Fruit fly (Drosophila melanogaster) whole organism, embryonic: ENCODE measurements around the gene SCOT.

Experiments
- ATbp ChIP-seq: fragments of 200-800 bp; sonication (Bioruptor generic); optimal IDR thresholded peaks from 2 replicates; lab custom pipeline; 2017; ENCODE audit warnings: missing biosample characterization, mild to moderate bottlenecking, missing genetic modification characterization, missing genetic modification reagents
- Asciz ChIP-seq: fragments of 200-800 bp; sonication (Bioruptor generic); optimal IDR thresholded peaks from 2 replicates; lab custom pipeline; 2017; ENCODE audit warnings: missing biosample characterization, mild to moderate bottlenecking, missing genetic modification characterization, missing genetic modification reagents
- B-H2 ChIP-seq: fragments of 200-800 bp; sonication (Bioruptor generic); optimal IDR thresholded peaks from 2 replicates; lab custom pipeline; 2018; ENCODE audit warnings: missing biosample characterization, mild to moderate bottlenecking, missing genetic modification characterization
- CG11456 ChIP-seq: fragments of 200-800 bp; sonication (Bioruptor generic); IDR thresholded peaks from 3 replicates; pipeline ENCODE4 v1.3.6; 2022; ENCODE audit warnings: missing biosample characterization, missing genetic modification characterization
- CG12236 ChIP-seq: fragments of 200-800 bp; sonication (Bioruptor generic); optimal IDR thresholded peaks from 2 replicates; lab custom pipeline; 2016; ENCODE audit warnings: missing biosample characterization, missing genetic modification characterization
- CG14860 ChIP-seq: fragments of 200-800 bp; sonication (Bioruptor generic); IDR thresholded peaks from 3 replicates; pipeline ENCODE4 v1.3.6; 2022; ENCODE audit warnings: missing biosample characterization, missing genetic modification characterization; ENCODE audit not compliant: partially characterized antibody
- CG14965 ChIP-seq: fragments of 200-800 bp; sonication (Bioruptor generic); optimal IDR thresholded peaks from 2 replicates; lab custom pipeline; 2016; ENCODE audit warnings: missing biosample characterization, missing genetic modification characterization, borderline replicate concordance
- CG15514 ChIP-seq: fragments of 200-800 bp; sonication (Bioruptor generic); optimal IDR thresholded peaks from 3 replicates; lab custom pipeline; 2017; ENCODE audit warnings: missing biosample characterization, missing genetic modification characterization, mild to moderate bottlenecking, moderate library complexity, missing genetic modification reagents
- CG17186 ChIP-seq: fragments of 200-800 bp; sonication (Bioruptor generic); optimal IDR thresholded peaks from 3 replicates; lab custom pipeline; 2017; ENCODE audit warnings: missing biosample characterization, missing genetic modification reagents, missing genetic modification characterization
- CG17802 ChIP-seq: fragments of 200-800 bp; sonication (Bioruptor generic); optimal IDR thresholded peaks from 2 replicates; lab custom pipeline; 2018; ENCODE audit warnings: missing biosample characterization, mild to moderate bottlenecking, missing genetic modification characterization, moderate library complexity
- CG18262 ChIP-seq: fragments of 200-800 bp; optimal IDR thresholded peaks from 3 replicates; lab custom pipeline; 2019; ENCODE audit warnings: missing biosample characterization, mild to moderate bottlenecking, missing genetic modification characterization, moderate library complexity
- CG1832 ChIP-seq: fragments of 200-800 bp; sonication (Bioruptor generic); optimal IDR thresholded peaks from 2 replicates; lab custom pipeline; 2017; ENCODE audit warnings: missing biosample characterization, mild to moderate bottlenecking, missing genetic modification characterization, inconsistent platforms
- CG18619 ChIP-seq: fragments of 200-800 bp; sonication (Bioruptor generic); optimal IDR thresholded peaks from 3 replicates; lab custom pipeline; 2017; ENCODE audit warnings: missing biosample characterization, mild to moderate bottlenecking, missing genetic modification characterization
- CG2678 ChIP-seq: fragments of 200-800 bp; sonication (Bioruptor generic); optimal IDR thresholded peaks from 3 replicates; lab custom pipeline; 2019; ENCODE audit warnings: missing biosample characterization, mild to moderate bottlenecking, missing genetic modification characterization, moderate library complexity
- CG32532 ChIP-seq: fragments of 200-800 bp; sonication (Bioruptor generic); IDR thresholded peaks from 2 replicates; pipeline ENCODE4 v1.3.6; 2022; ENCODE audit warnings: missing biosample characterization, missing genetic modification characterization
- CG32772 ChIP-seq: fragments of 200-800 bp; sonication (Bioruptor generic); IDR thresholded peaks from 2 replicates; pipeline ENCODE4 v1.3.6; 2022; ENCODE audit warnings: missing biosample characterization, missing genetic modification characterization
- CG33213 ChIP-seq: fragments of 200-800 bp; sonication (Bioruptor generic); optimal IDR thresholded peaks from 3 replicates; lab custom pipeline; 2016; ENCODE audit warnings: missing biosample characterization, missing genetic modification characterization
- CG3726 ChIP-seq: fragments of 200-800 bp; sonication (Bioruptor generic); IDR thresholded peaks from 3 replicates; pipeline ENCODE4, ENCODE4 v1.3.6; 2022; ENCODE audit warnings: missing biosample characterization, missing genetic modification characterization
- CG4404 ChIP-seq: fragments of 200-800 bp; sonication (Bioruptor generic); IDR thresholded peaks from 2 replicates; pipeline ENCODE4 v1.3.6; 2022; ENCODE audit warnings: missing biosample characterization, missing genetic modification characterization
- CG5245 ChIP-seq: fragments of 200-800 bp; sonication (Bioruptor generic); optimal IDR thresholded peaks from 3 replicates; lab custom pipeline; 2016; ENCODE audit warnings: missing biosample characterization, missing genetic modification characterization
- CG6272 ChIP-seq: fragments of 200-800 bp; sonication (Bioruptor generic); IDR thresholded peaks from 2 replicates; pipeline ENCODE4 v1.3.6; 2022; ENCODE audit warnings: missing biosample characterization, missing genetic modification characterization
- CG9437 ChIP-seq: fragments of 200-800 bp; sonication (Bioruptor generic); optimal IDR thresholded peaks from 2 replicates; lab custom pipeline; 2018; ENCODE audit warnings: missing biosample characterization, mild to moderate bottlenecking, missing genetic modification characterization
- CG9797 ChIP-seq: fragments of 200-800 bp; sonication (Bioruptor generic); optimal IDR thresholded peaks from 3 replicates; lab custom pipeline; 2018; ENCODE audit warnings: missing biosample characterization, mild to moderate bottlenecking, missing genetic modification characterization
- CTCF ChIP-seq: fragments of 200-800 bp; sonication (Bioruptor generic); optimal IDR thresholded peaks from 2 replicates; lab custom pipeline; 2017; ENCODE audit warnings: missing biosample characterization, mild to moderate bottlenecking, missing genetic modification characterization, moderate library complexity
- CkIIα-i1 ChIP-seq: fragments of 200-800 bp; sonication (Bioruptor generic); IDR thresholded peaks from 2 replicates; pipeline ENCODE4 v1.3.6; 2022; ENCODE audit warnings: missing biosample characterization, missing genetic modification characterization
- D19A ChIP-seq: fragments of 200-800 bp; optimal IDR thresholded peaks from 3 replicates; lab custom pipeline; 2019; ENCODE audit warnings: missing biosample characterization, mild to moderate bottlenecking, missing genetic modification characterization, moderate library complexity
- Fer2 ChIP-seq: fragments of 200-800 bp; sonication (Bioruptor generic); optimal IDR thresholded peaks from 2 replicates; lab custom pipeline; 2018; ENCODE audit warnings: missing biosample characterization, mild to moderate bottlenecking, missing genetic modification characterization, moderate library complexity
- HHEX ChIP-seq: fragments of 200-800 bp; sonication (Bioruptor generic); optimal IDR thresholded peaks from 3 replicates; lab custom pipeline; 2017; ENCODE audit warnings: missing biosample characterization, mild to moderate bottlenecking, missing genetic modification characterization, missing genetic modification reagents
- Poxn ChIP-seq: fragments of 200-800 bp; sonication (Bioruptor generic); IDR thresholded peaks from 2 replicates; pipeline ENCODE4 v1.3.6; 2022; ENCODE audit warnings: missing biosample characterization, missing genetic modification characterization
- Ravus ChIP-seq: fragments of 200-800 bp; sonication (Bioruptor generic); IDR thresholded peaks from 2 replicates; pipeline ENCODE4 v1.3.6; 2022; ENCODE audit warnings: missing biosample characterization, missing genetic modification characterization
- Rfx ChIP-seq: fragments of 200-800 bp; sonication (Bioruptor generic); IDR thresholded peaks from 2 replicates; pipeline ENCODE4 v1.3.6; 2022; ENCODE audit warnings: missing biosample characterization, missing genetic modification characterization
- Sox100B ChIP-seq: fragments of 200-800 bp; sonication (Bioruptor generic); optimal IDR thresholded peaks from 3 replicates; lab custom pipeline; 2018; ENCODE audit warnings: missing biosample characterization, mild to moderate bottlenecking, missing genetic modification characterization
- Stat92E ChIP-seq, 3 experiments: fragments of >200 bp in 2 of 3; fragments of 200-800 bp in 1 of 3; sonication (Bioruptor generic) in 1 of 3; optimal IDR thresholded peaks; 2 replicates each; lab custom pipeline; 2017 to 2019; ENCODE audit warnings: missing biosample characterization in 3 of 3, missing genetic modification characterization in 3 of 3, mild to moderate bottlenecking in 1 of 3, moderate library complexity in 1 of 3
- ab ChIP-seq: fragments of 200-800 bp; sonication (Bioruptor generic); optimal IDR thresholded peaks from 2 replicates; lab custom pipeline; 2016; ENCODE audit warnings: missing biosample characterization, missing genetic modification characterization
- bowl ChIP-seq: fragments of 200-800 bp; sonication (Bioruptor generic); IDR thresholded peaks from 2 replicates; pipeline ENCODE4 v1.3.6; 2022; ENCODE audit warnings: missing biosample characterization, missing genetic modification characterization
- disco-r ChIP-seq: fragments of 200-800 bp; sonication (Bioruptor generic); optimal IDR thresholded peaks from 2 replicates; lab custom pipeline; 2016; ENCODE audit warnings: missing biosample characterization, missing genetic modification characterization
- dm ChIP-seq: fragments of 200-800 bp; sonication (Bioruptor generic); optimal IDR thresholded peaks from 3 replicates; lab custom pipeline; 2016; ENCODE audit warnings: missing biosample characterization, missing genetic modification characterization
- ems ChIP-seq: fragments of 200-800 bp; sonication (Bioruptor generic); optimal IDR thresholded peaks from 3 replicates; lab custom pipeline; 2016; ENCODE audit warnings: missing biosample characterization, missing genetic modification characterization
- gfzf ChIP-seq: fragments of 200-800 bp; sonication (Bioruptor generic); optimal IDR thresholded peaks from 2 replicates; lab custom pipeline; 2016; ENCODE audit warnings: missing biosample characterization, mild to moderate bottlenecking, missing genetic modification characterization, moderate library complexity
- gsb-n ChIP-seq: fragments of 200-800 bp; sonication (Bioruptor generic); optimal IDR thresholded peaks from 3 replicates; lab custom pipeline; 2018; ENCODE audit warnings: missing biosample characterization, mild to moderate bottlenecking, missing genetic modification characterization
- hb ChIP-seq: fragments of 200-800 bp; sonication (Bioruptor generic); IDR thresholded peaks from 3 replicates; pipeline ENCODE4 v1.3.6; 2022; ENCODE audit warnings: missing biosample characterization, missing genetic modification characterization; ENCODE audit not compliant: partially characterized antibody
- ken ChIP-seq: fragments of 200-800 bp; sonication (Bioruptor generic); IDR thresholded peaks from 3 replicates; pipeline ENCODE4 v1.3.6; 2022; ENCODE audit warnings: missing biosample characterization, missing genetic modification characterization
- kni ChIP-seq: fragments of 200-800 bp; sonication (Bioruptor generic); optimal IDR thresholded peaks from 3 replicates; lab custom pipeline; 2017; ENCODE audit warnings: mild to moderate bottlenecking, missing biosample characterization, missing genetic modification reagents, missing genetic modification characterization
- otp ChIP-seq: fragments of 200-800 bp; sonication (Bioruptor generic); IDR thresholded peaks from 3 replicates; pipeline ENCODE4, ENCODE4 v1.3.6; 2022; ENCODE audit warnings: missing biosample characterization, missing genetic modification characterization
- pfk ChIP-seq: fragments of 200-800 bp; sonication (Bioruptor generic); optimal IDR thresholded peaks from 2 replicates; lab custom pipeline; 2018; ENCODE audit warnings: missing biosample characterization, mild to moderate bottlenecking, missing genetic modification characterization, moderate library complexity
- pum ChIP-seq: fragments of 200-800 bp; sonication (Bioruptor generic); optimal IDR thresholded peaks from 2 replicates; lab custom pipeline; 2016; ENCODE audit warnings: missing biosample characterization, missing genetic modification characterization
- salm ChIP-seq: fragments of 200-800 bp; sonication (Bioruptor generic); optimal IDR thresholded peaks from 2 replicates; lab custom pipeline; 2018; ENCODE audit warnings: missing biosample characterization, mild to moderate bottlenecking, missing genetic modification characterization
- sc ChIP-seq, 3 experiments: fragments of >200 bp in 2 of 3; fragments of 200-800 bp in 1 of 3; sonication (Bioruptor generic) in 1 of 3; optimal IDR thresholded peaks; 2 replicates in 2 of 3; 3 replicates in 1 of 3; lab custom pipeline; 2017; ENCODE audit warnings: mild to moderate bottlenecking in 1 of 3, missing biosample characterization in 1 of 3, missing genetic modification characterization in 1 of 3, missing genetic modification reagents in 1 of 3
- sqz ChIP-seq: fragments of 200-800 bp; sonication (Bioruptor generic); optimal IDR thresholded peaks from 3 replicates; lab custom pipeline; 2018; ENCODE audit warnings: missing biosample characterization, mild to moderate bottlenecking, missing genetic modification characterization
- tup ChIP-seq: fragments of 200-800 bp; sonication (Bioruptor generic); optimal IDR thresholded peaks from 2 replicates; lab custom pipeline; 2016; ENCODE audit warnings: missing biosample characterization, mild to moderate bottlenecking, missing genetic modification characterization, moderate library complexity
- z ChIP-seq: fragments of 200-800 bp; sonication (Bioruptor generic); IDR thresholded peaks from 3 replicates; pipeline ENCODE4 v1.3.6; 2022; ENCODE audit warnings: missing biosample characterization, missing genetic modification characterization

The SCOT gene

DNA sequence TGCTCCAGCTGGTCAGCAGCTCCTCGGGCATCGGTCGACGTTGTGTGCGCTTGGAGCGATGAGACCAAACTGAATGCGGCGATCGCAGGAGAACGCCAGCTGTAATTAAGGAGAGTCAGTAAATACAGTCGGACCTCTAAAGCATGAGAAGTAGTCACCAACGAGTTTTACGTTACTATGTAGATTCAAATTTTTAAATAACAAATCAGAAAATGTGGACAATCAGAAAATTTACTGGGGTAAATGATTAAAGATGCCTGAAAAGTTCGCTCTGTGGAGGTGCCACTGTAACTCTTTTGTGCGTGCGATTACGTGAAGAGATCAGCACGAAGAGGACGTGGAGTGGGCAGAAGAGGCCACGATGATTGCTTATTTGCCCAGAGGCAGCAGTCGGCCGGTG, at the start of gene SCOT (continued):
- TF ChIP-seq CG14965 (GFP tag; lab: Kevin White, UChicago) (no peak), CG32772 (peak; percentile 80), CkIIα-i1 (GFP tag; lab: Robert Waterston, UW) (no peak), CG4404 (GFP tag; lab: Robert Waterston, UW) (peak; percentile 53), B-H2 (GFP tag; lab: Kevin White, UChicago) (no peak), Fer2 (tag; lab: Kevin White, UChicago) (no peak), CG17186 (GFP tag; lab: Kevin White, UChicago) (no peak), CG5245 (peak; percentile 40), sqz (GFP tag; lab: Kevin White, UChicago) (no peak), gsb-n (tag; lab: Kevin White, UChicago) (no peak), Poxn (GFP tag; lab: Robert Waterston, UW) (0 out of 2 replicates have a peak, but pooled peaks have one; percentile 11), gfzf (GFP tag; lab: Kevin White, UChicago) (no peak), ab (no peak), ems (GFP tag; lab: Kevin White, UChicago) (peak; percentile 66), Asciz (GFP tag; lab: Kevin White, UChicago) (peak; percentile 31), Ravus (GFP tag; lab: Robert Waterston, UW) (no peak; the same call in 1 of the 2 replicates), otp (GFP tag; lab: Robert Waterston, UW) (peak; percentile 80), CG33213 (GFP tag; lab: Kevin White, UChicago) (no peak), pum (GFP tag; lab: Kevin White, UChicago) (peak; percentile 54), CG3726 (0 out of 3 replicates have a peak, but pooled peaks have one; percentile 50), ATbp (GFP tag; lab: Kevin White, UChicago) (peak; percentile 69), HHEX (no peak), CTCF (GFP tag; lab: Kevin White, UChicago) (no peak), salm (tag; lab: Kevin White, UChicago) (peak; percentile 45), ken (peak; percentile 72; the same call in 2 of the 3 replicates), Sox100B (no peak), CG1832 (GFP tag; lab: Kevin White, UChicago) (no peak), CG9797 (no peak), bowl (GFP tag; lab: Robert Waterston, UW) (peak; percentile 66), sc (optimal IDR thresholded peaks at IDR 0.05; lab: Kevin White, UChicago) (no peak), sc (GFP tag; optimal IDR thresholded peaks at IDR 0.05; lab: Kevin White, UChicago) (no peak), CG17802 (tag; lab: Kevin White, UChicago) (peak; percentile 51), kni (GFP tag; lab: Kevin White, UChicago) (no peak), CG9437 (GFP tag; lab: Kevin White, UChicago) (peak; percentile 33), z (GFP tag; lab: Robert Waterston, UW) (no peak), tup (GFP tag; lab: Kevin White, UChicago) (no peak), CG32532 (peak; percentile 72), pfk (GFP tag; lab: Kevin White, UChicago) (no peak), Rfx (GFP tag; lab: Robert Waterston, UW) (peak; percentile 74), CG11456 (GFP tag; lab: Robert Waterston, UW) (peak; percentile 77), CG14860 (GFP tag; lab: Robert Waterston, UW) (no peak), dm (GFP tag; lab: Kevin White, UChicago) (peak; percentile 38), D19A (tag; lab: Kevin White, UChicago) (no peak), disco-r (peak; percentile 19), Stat92E (GFP tag; optimal IDR thresholded peaks at IDR 0.05; lab: Kevin White, UChicago) (no peak), hb (GFP tag; lab: Robert Waterston, UW) (no peak), CG18619 (peak; percentile 18), CG18262 (tag; lab: Kevin White, UChicago) (no peak), CG12236 (GFP tag; lab: Kevin White, UChicago) (peak; percentile 54), CG2678 (tag; lab: Kevin White, UChicago) (no peak), CG15514 (GFP tag; lab: Kevin White, UChicago) (no peak), CG6272 (GFP tag; lab: Robert Waterston, UW) (peak; percentile 50; the same call in 1 of the 2 replicates)
